Worm (Caenorhabditis elegans) whole organism, L4 larva: ENCODE data around the gene T05A7.7.

Source experiments
- T20F7.1 ChIP-seq: fragments of 200-800 bp; sonication (Bioruptor generic); optimal IDR thresholded peaks from 2 replicates; lab custom pipeline; 2018; ENCODE audit warnings: mild to moderate bottlenecking, missing genetic modification characterization, missing compliant biosample characterization
- ama-1 ChIP-seq: fragments of 150-350 bp; optimal IDR thresholded peaks from 2 replicates; lab custom pipeline; 2014; ENCODE audit warnings: inconsistent platforms, mixed read lengths
- lin-15B ChIP-seq: fragments of 150-350 bp; sonication (generic microtip); optimal IDR thresholded peaks from 3 replicates; lab custom pipeline; 2014; ENCODE audit warnings: missing biosample characterization, missing genetic modification characterization

DNA sequence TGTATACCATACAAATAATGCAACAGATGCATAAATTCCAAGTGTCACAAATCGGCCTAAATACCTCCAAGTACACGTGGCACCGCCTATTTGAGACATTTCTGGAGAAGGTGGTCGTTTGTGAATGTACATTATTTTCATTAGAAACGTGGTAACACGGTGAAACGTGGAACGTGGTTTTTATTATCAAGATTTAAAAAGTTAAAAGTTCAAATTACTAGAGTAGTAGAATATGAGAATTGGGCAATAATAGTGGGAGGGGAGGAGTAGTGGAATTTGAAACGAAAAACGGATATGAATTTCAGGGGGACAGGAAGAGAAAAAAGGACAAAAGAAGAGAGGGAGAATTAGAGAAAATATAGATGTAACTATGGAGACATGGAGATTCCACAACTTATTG, 25.5 kb downstream of the T05A7.7 start, which contains the start of gene fut-6:
- TF ChIP-seq lin-15B (tag; lab: Kevin White, UChicago) (no peak), T20F7.1 (GFP tag; lab: Kevin White, UChicago) (no peak), ama-1 (lab: Kevin White, UChicago) (no peak)
